Fruit fly (Drosophila melanogaster) whole organism, embryonic: Measurements from ENCODE around the gene Phae2.

Experiments used
- CG16779 ChIP-seq: fragments of 200-800 bp; sonication (Bioruptor generic); IDR thresholded peaks from 2 replicates; pipeline ENCODE4 v1.3.6; 2022; ENCODE audit warnings: missing biosample characterization, missing genetic modification characterization
- CG5953 ChIP-seq: fragments of 200-800 bp; sonication (Bioruptor generic); IDR thresholded peaks from 2 replicates; pipeline ENCODE4 v1.3.6; 2022; ENCODE audit warnings: missing biosample characterization, missing genetic modification characterization
- CG6765 ChIP-seq: fragments of 200-800 bp; sonication (Bioruptor generic); optimal IDR thresholded peaks from 3 replicates; lab custom pipeline; 2017; ENCODE audit warnings: missing biosample characterization, mild to moderate bottlenecking, missing genetic modification characterization
- H2.0 ChIP-seq: fragments of 200-800 bp; sonication (Bioruptor generic); IDR thresholded peaks from 2 replicates; pipeline ENCODE4 v1.3.6; 2022; ENCODE audit warnings: missing biosample characterization, missing genetic modification characterization
- gsb-n ChIP-seq: fragments of 200-800 bp; sonication (Bioruptor generic); optimal IDR thresholded peaks from 3 replicates; lab custom pipeline; 2018; ENCODE audit warnings: missing biosample characterization, mild to moderate bottlenecking, missing genetic modification characterization

dm6 chr2L:12110810-12111209 is at the start of gene Phae2:
- TF ChIP-seq CG5953 (no peak), CG6765 (no peak), CG16779 (no peak), gsb-n (no peak), H2.0 (GFP tag; lab: Robert Waterston, UW) (no peak)
